Fruit fly (Drosophila melanogaster) whole organism, adult: ENCODE results near the gene CG1774.

ENCODE experiments used
- CG11617 ChIP-seq: fragments of 200-800 bp; sonication (Bioruptor generic); optimal IDR thresholded peaks from 2 replicates; lab custom pipeline; 2017; ENCODE audit warnings: mild to moderate bottlenecking, missing biosample characterization, missing genetic modification reagents, missing genetic modification characterization
- CG12768 ChIP-seq: fragments of 200-800 bp; sonication (Bioruptor generic); optimal IDR thresholded peaks from 2 replicates; lab custom pipeline; 2017; ENCODE audit warnings: missing biosample characterization, missing genetic modification characterization, mild to moderate bottlenecking, moderate library complexity, missing genetic modification reagents
- CG14711 ChIP-seq: fragments of 200-800 bp; sonication (Bioruptor generic); optimal IDR thresholded peaks from 2 replicates; lab custom pipeline; 2018; ENCODE audit warnings: missing biosample characterization, mild to moderate bottlenecking, missing genetic modification characterization, moderate library complexity
- CG1620 ChIP-seq: fragments of 200-800 bp; sonication (Bioruptor generic); optimal IDR thresholded peaks from 2 replicates; lab custom pipeline; 2016; ENCODE audit warnings: missing biosample characterization, missing genetic modification characterization
- CG33017 ChIP-seq: fragments of 200-800 bp; sonication (Bioruptor generic); optimal IDR thresholded peaks from 2 replicates; lab custom pipeline; 2018; ENCODE audit warnings: missing biosample characterization, mild to moderate bottlenecking, missing genetic modification characterization, moderate library complexity
- CG5204 ChIP-seq: fragments of 200-800 bp; sonication (Bioruptor generic); optimal IDR thresholded peaks from 2 replicates; lab custom pipeline; 2016; ENCODE audit warnings: missing biosample characterization, missing genetic modification characterization
- CG7045 ChIP-seq: fragments of 200-800 bp; sonication (Bioruptor generic); optimal IDR thresholded peaks from 2 replicates; lab custom pipeline; 2017; ENCODE audit warnings: missing biosample characterization, mild to moderate bottlenecking, missing genetic modification characterization
- CG7101 ChIP-seq: fragments of 200-800 bp; sonication (Bioruptor generic); optimal IDR thresholded peaks from 2 replicates; lab custom pipeline; 2018; ENCODE audit warnings: missing biosample characterization, mild to moderate bottlenecking, missing genetic modification characterization, moderate library complexity
- Clk ChIP-seq: fragments of 200-800 bp; sonication (Bioruptor generic); optimal IDR thresholded peaks from 2 replicates; lab custom pipeline; 2017; ENCODE audit warnings: missing biosample characterization, missing genetic modification characterization
- Crg-1 ChIP-seq: fragments of 200-800 bp; sonication (Bioruptor generic); optimal IDR thresholded peaks from 2 replicates; lab custom pipeline; 2016; ENCODE audit warnings: missing biosample characterization, missing genetic modification characterization
- Hr96 ChIP-seq: fragments of 200-800 bp; sonication (Bioruptor generic); optimal IDR thresholded peaks from 2 replicates; lab custom pipeline; 2016; ENCODE audit warnings: missing biosample characterization, missing genetic modification characterization
- Mnt ChIP-seq: fragments of 200-800 bp; sonication (Bioruptor generic); optimal IDR thresholded peaks from 2 replicates; lab custom pipeline; 2016; ENCODE audit warnings: missing biosample characterization, mild to moderate bottlenecking, missing genetic modification characterization
- bab1 ChIP-seq: fragments of 200-800 bp; sonication (Bioruptor generic); optimal IDR thresholded peaks from 3 replicates; lab custom pipeline; 2019; ENCODE audit warnings: missing biosample characterization, mild to moderate bottlenecking, missing genetic modification characterization, moderate library complexity
- cic ChIP-seq: fragments of 200-800 bp; sonication (Bioruptor generic); optimal IDR thresholded peaks from 2 replicates; lab custom pipeline; 2017; ENCODE audit warnings: missing biosample characterization, mild to moderate bottlenecking, missing genetic modification characterization, moderate library complexity
- cnc ChIP-seq, 2 experiments: fragments of >200 bp; optimal IDR thresholded peaks; 2 replicates each; lab custom pipeline; 2017
- kay ChIP-seq: fragments of 200-800 bp; sonication (Bioruptor generic); peaks from one replicate; lab custom pipeline; 2016; ENCODE audit warnings: missing biosample characterization, missing genetic modification characterization, borderline replicate concordance
- ovo ChIP-seq: fragments of 200-800 bp; sonication (Bioruptor generic); optimal IDR thresholded peaks from 2 replicates; lab custom pipeline; 2016; ENCODE audit warnings: missing biosample characterization, missing genetic modification characterization
- pad ChIP-seq: fragments of 200-800 bp; sonication (Bioruptor generic); optimal IDR thresholded peaks from 3 replicates; lab custom pipeline; 2017; ENCODE audit warnings: missing biosample characterization, missing genetic modification characterization, mild to moderate bottlenecking, moderate library complexity, missing genetic modification reagents
- tj ChIP-seq: fragments of 200-800 bp; sonication (Bioruptor generic); optimal IDR thresholded peaks from 3 replicates; lab custom pipeline; 2017; ENCODE audit warnings: missing biosample characterization, mild to moderate bottlenecking, missing genetic modification characterization, moderate library complexity
- toe ChIP-seq: fragments of 200-800 bp; sonication (Bioruptor generic); optimal IDR thresholded peaks from 2 replicates; lab custom pipeline; 2016; ENCODE audit warnings: missing biosample characterization, missing genetic modification characterization

Gene CG1774

dm6 chr3R:31559781-31560180 is 32.8 kb upstream of the CG1774 start:
- TF ChIP-seq CG7045 (GFP tag; lab: Kevin White, UChicago) (no peak), kay (no peak), cnc (optimal IDR thresholded peaks at IDR 0.05; lab: Kevin White, UChicago) (no peak), Mnt (GFP tag; lab: Kevin White, UChicago) (no peak), pad (GFP tag; lab: Kevin White, UChicago) (no peak), CG14711 (no peak), CG11617 (GFP tag; lab: Kevin White, UChicago) (no peak), CG12768 (GFP tag; lab: Kevin White, UChicago) (no peak), CG7101 (tag; lab: Kevin White, UChicago) (no peak), Hr96 (no peak), Clk (no peak), CG33017 (no peak), ovo (GFP tag; lab: Kevin White, UChicago) (no peak), bab1 (no peak), tj (GFP tag; lab: Kevin White, UChicago) (no peak), CG1620 (GFP tag; lab: Kevin White, UChicago) (no peak), Crg-1 (GFP tag; lab: Kevin White, UChicago) (no peak)

dm6 chr3R:31564164-31564563 is 28.4 kb upstream of the CG1774 start:
- TF ChIP-seq CG12768 (GFP tag; lab: Kevin White, UChicago) = no peak
- TF ChIP-seq Hr96 = no peak
- TF ChIP-seq tj (GFP tag; lab: Kevin White, UChicago) = no peak
- no peak for TF ChIP-seq cic
- no peak for TF ChIP-seq Clk
- no peak for TF ChIP-seq kay
- no peak for TF ChIP-seq pad (GFP tag; lab: Kevin White, UChicago)
- no peak for TF ChIP-seq cnc (optimal IDR thresholded peaks at IDR 0.05; lab: Kevin White, UChicago)
- no peak for TF ChIP-seq CG11617 (GFP tag; lab: Kevin White, UChicago)
- TF ChIP-seq ovo (GFP tag; lab: Kevin White, UChicago) = no peak
- no peak for TF ChIP-seq CG7045 (GFP tag; lab: Kevin White, UChicago)
- no peak for TF ChIP-seq Mnt (GFP tag; lab: Kevin White, UChicago)
- no peak for TF ChIP-seq CG5204 (GFP tag; lab: Kevin White, UChicago)
- TF ChIP-seq CG14711 = no peak

dm6 chr3R:31564588-31564987 is 28.0 kb upstream of the CG1774 start:
- no peak for TF ChIP-seq CG14711
- TF ChIP-seq CG7101 (tag; lab: Kevin White, UChicago) = no peak
- no peak for TF ChIP-seq CG7045 (GFP tag; lab: Kevin White, UChicago)
- no peak for TF ChIP-seq CG5204 (GFP tag; lab: Kevin White, UChicago)
- TF ChIP-seq kay = no peak
- no peak for TF ChIP-seq cnc (optimal IDR thresholded peaks at IDR 0.05; lab: Kevin White, UChicago)
- TF ChIP-seq toe = no peak
- TF ChIP-seq ovo (GFP tag; lab: Kevin White, UChicago) = no peak
- no peak for TF ChIP-seq Hr96
- no peak for TF ChIP-seq cic
- no peak for TF ChIP-seq bab1
- no peak for TF ChIP-seq CG1620 (GFP tag; lab: Kevin White, UChicago)
- TF ChIP-seq Crg-1 (GFP tag; lab: Kevin White, UChicago) = no peak
- TF ChIP-seq Clk = no peak
- TF ChIP-seq pad (GFP tag; lab: Kevin White, UChicago) = no peak
- no peak for TF ChIP-seq CG33017
- no peak for TF ChIP-seq CG11617 (GFP tag; lab: Kevin White, UChicago)

- no peak for TF ChIP-seq pad (GFP tag; lab: Kevin White, UChicago)
- no peak for TF ChIP-seq CG1620 (GFP tag; lab: Kevin White, UChicago)
- TF ChIP-seq kay = no peak
- TF ChIP-seq Mnt (GFP tag; lab: Kevin White, UChicago) = no peak
- no peak for TF ChIP-seq cic
- no peak for TF ChIP-seq Crg-1 (GFP tag; lab: Kevin White, UChicago)
These were observed 26.9 kb upstream of the CG1774 start for dm6 chr3R:31565738-31566137.

dm6 chr3R:31566738-31567137 is 25.9 kb upstream of the CG1774 start:
- no peak for TF ChIP-seq CG11617 (GFP tag; lab: Kevin White, UChicago)
- TF ChIP-seq Hr96 = no peak
- TF ChIP-seq ovo (GFP tag; lab: Kevin White, UChicago) = no peak
- no peak for TF ChIP-seq Crg-1 (GFP tag; lab: Kevin White, UChicago)
- TF ChIP-seq CG14711 = no peak
- no peak for TF ChIP-seq bab1
- no peak for TF ChIP-seq tj (GFP tag; lab: Kevin White, UChicago)
- TF ChIP-seq pad (GFP tag; lab: Kevin White, UChicago) = no peak
- TF ChIP-seq Clk = no peak
- no peak for TF ChIP-seq CG7101 (tag; lab: Kevin White, UChicago)
- TF ChIP-seq CG1620 (GFP tag; lab: Kevin White, UChicago) = no peak
- no peak for TF ChIP-seq toe
- no peak for TF ChIP-seq CG12768 (GFP tag; lab: Kevin White, UChicago)
- no peak for TF ChIP-seq CG5204 (GFP tag; lab: Kevin White, UChicago)
- TF ChIP-seq cnc (optimal IDR thresholded peaks at IDR 0.05; lab: Kevin White, UChicago) = no peak
- no peak for TF ChIP-seq Mnt (GFP tag; lab: Kevin White, UChicago)

dm6 chr3R:31571885-31572292 is 20.7 kb upstream of the CG1774 start, which contains the start of gene gammaCOP:
gammaCOP (plus strand) TSS chr3R:31572143.
- TF ChIP-seq toe (no peak), Hr96 (peak; percentile 43), CG14711 (peak; percentile 44), bab1 (peak; percentile 44)

dm6 chr3R:31577351-31577750 is 15.3 kb upstream of the CG1774 start:
- TF ChIP-seq cic (no peak), CG7101 (tag; lab: Kevin White, UChicago) (no peak), CG33017 (no peak), Crg-1 (GFP tag; lab: Kevin White, UChicago) (no peak), pad (GFP tag; lab: Kevin White, UChicago) (no peak), Clk (no peak)
